Worm (Caenorhabditis elegans): ENCODE results near the gene ZK813.6.

Gene ZK813.6

ce11 chrX:3403195-3403594 lies 21.4 kb upstream of the ZK813.6 start, which contains the start of gene vit-5:
vit-5 (plus strand) TSS chrX:3403471.
- TF ChIP-seq klf-2 (GFP tag; conservative IDR thresholded peaks at IDR 0.05) = no peak
- no peak for TF ChIP-seq ref-1 (GFP tag; conservative IDR thresholded peaks at IDR 0.05)
- no peak for TF ChIP-seq tab-1 (GFP tag; IDR thresholded peaks at IDR 0.05)
- TF ChIP-seq ztf-29 (GFP tag; IDR thresholded peaks at IDR 0.05) = no peak

ce11 chrX:3408717-3409303 lies 15.8 kb upstream of the ZK813.6 start:
- TF ChIP-seq tab-1 (GFP tag; IDR thresholded peaks at IDR 0.05) (no peak), ztf-29 (GFP tag; IDR thresholded peaks at IDR 0.05) (no peak), klf-2 (GFP tag; conservative IDR thresholded peaks at IDR 0.05) (no peak), ztf-23 (GFP tag; IDR thresholded peaks at IDR 0.05) (no peak), T22C8.4 (GFP tag; IDR thresholded peaks at IDR 0.05) (no peak), cog-1 (tag; optimal IDR thresholded peaks at IDR 0.05) (no peak), ref-1 (GFP tag; conservative IDR thresholded peaks at IDR 0.05) (no peak)

ce11 chrX:3411565-3412022 lies 13.0 kb upstream of the ZK813.6 start, which contains the start of gene unc-78:
unc-78 (minus strand) TSS chrX:3411615.
- TF ChIP-seq flt-1 (GFP tag; IDR thresholded peaks at IDR 0.05) (no peak), ztf-23 (GFP tag; IDR thresholded peaks at IDR 0.05) (no peak), med-1 (GFP tag; optimal IDR thresholded peaks at IDR 0.05; ENCODE audit: insufficient read depth) (no peak), ref-1 (GFP tag; conservative IDR thresholded peaks at IDR 0.05) (no peak), tab-1 (GFP tag; IDR thresholded peaks at IDR 0.05) (no peak), ztf-29 (GFP tag; IDR thresholded peaks at IDR 0.05) (no peak), T22C8.4 (GFP tag; IDR thresholded peaks at IDR 0.05) (no peak), klf-2 (GFP tag; conservative IDR thresholded peaks at IDR 0.05) (no peak), cog-1 (tag; optimal IDR thresholded peaks at IDR 0.05) (no peak)

ce11 chrX:3414660-3415144 lies 9.9 kb upstream of the ZK813.6 start, which contains the start of gene dhs-27:
dhs-27 (minus strand) TSS chrX:3414710.
- TF ChIP-seq ref-1 (GFP tag; conservative IDR thresholded peaks at IDR 0.05) (no peak), med-1 (GFP tag; optimal IDR thresholded peaks at IDR 0.05; ENCODE audit: insufficient read depth) (no peak), flt-1 (GFP tag; IDR thresholded peaks at IDR 0.05) (no peak), tab-1 (GFP tag; IDR thresholded peaks at IDR 0.05) (no peak), ztf-29 (GFP tag; IDR thresholded peaks at IDR 0.05) (no peak), ztf-23 (GFP tag; IDR thresholded peaks at IDR 0.05) (no peak), T22C8.4 (GFP tag; IDR thresholded peaks at IDR 0.05) (no peak), klf-2 (GFP tag; conservative IDR thresholded peaks at IDR 0.05) (no peak), cog-1 (tag; optimal IDR thresholded peaks at IDR 0.05) (no peak)

DNA sequence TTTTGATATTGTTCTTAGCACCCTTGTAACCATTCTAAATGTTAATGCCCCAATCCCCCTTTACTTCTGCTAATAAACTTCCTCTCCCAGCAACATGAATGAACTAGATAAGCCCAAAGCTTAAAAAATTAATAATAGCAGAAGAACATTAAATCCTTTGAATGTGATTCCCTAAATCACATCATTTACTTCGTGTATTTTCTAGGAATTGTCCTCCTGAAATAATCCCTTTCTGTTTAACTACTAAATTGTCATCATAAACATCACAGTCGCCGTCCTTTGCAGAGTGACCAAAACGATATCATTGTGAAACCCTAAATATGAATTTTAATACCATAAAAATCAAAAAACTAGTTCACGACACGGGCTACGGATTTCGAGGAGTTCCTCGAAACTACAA lies 8.6 kb upstream of the ZK813.6 start:
- TF ChIP-seq med-1 (GFP tag; optimal IDR thresholded peaks at IDR 0.05; ENCODE audit: insufficient read depth) = no peak
- no peak for TF ChIP-seq klf-2 (GFP tag; conservative IDR thresholded peaks at IDR 0.05)
- no peak for TF ChIP-seq cog-1 (tag; optimal IDR thresholded peaks at IDR 0.05)
- TF ChIP-seq ref-1 (GFP tag; conservative IDR thresholded peaks at IDR 0.05) = no peak
- TF ChIP-seq ztf-23 (GFP tag; IDR thresholded peaks at IDR 0.05) = no peak

- TF ChIP-seq tab-1 (GFP tag; IDR thresholded peaks at IDR 0.05) (no peak), ztf-29 (GFP tag; IDR thresholded peaks at IDR 0.05) (no peak), cog-1 (tag; optimal IDR thresholded peaks at IDR 0.05) (no peak), klf-2 (GFP tag; conservative IDR thresholded peaks at IDR 0.05) (no peak), ztf-23 (GFP tag; IDR thresholded peaks at IDR 0.05) (no peak), med-1 (GFP tag; optimal IDR thresholded peaks at IDR 0.05; ENCODE audit: insufficient read depth) (no peak), flt-1 (GFP tag; IDR thresholded peaks at IDR 0.05) (no peak), T22C8.4 (GFP tag; IDR thresholded peaks at IDR 0.05) (no peak), ref-1 (GFP tag; conservative IDR thresholded peaks at IDR 0.05) (no peak)
Measured at ce11 chrX:3419084-3419483, 5.5 kb upstream of the ZK813.6 start, which contains the start of gene C04F6.7. C04F6.7 (minus strand) TSS chrX:3419184.

ce11 chrX:3429122-3429521 lies 4.5 kb downstream of the ZK813.6 start:
- no peak for TF ChIP-seq tab-1 (GFP tag; IDR thresholded peaks at IDR 0.05)
- TF ChIP-seq flt-1 (GFP tag; IDR thresholded peaks at IDR 0.05) = no peak
- TF ChIP-seq ztf-29 (GFP tag; IDR thresholded peaks at IDR 0.05) = no peak
- no peak for TF ChIP-seq ref-1 (GFP tag; conservative IDR thresholded peaks at IDR 0.05)
- TF ChIP-seq T22C8.4 (GFP tag; IDR thresholded peaks at IDR 0.05) = no peak
- no peak for TF ChIP-seq ztf-23 (GFP tag; IDR thresholded peaks at IDR 0.05)
- TF ChIP-seq klf-2 (GFP tag; conservative IDR thresholded peaks at IDR 0.05) = no peak
- TF ChIP-seq cog-1 (tag; optimal IDR thresholded peaks at IDR 0.05) = no peak
- no peak for TF ChIP-seq med-1 (GFP tag; optimal IDR thresholded peaks at IDR 0.05; ENCODE audit: insufficient read depth)

- TF ChIP-seq ztf-23 (GFP tag; IDR thresholded peaks at IDR 0.05) (no peak), klf-2 (GFP tag; conservative IDR thresholded peaks at IDR 0.05) (no peak), med-1 (GFP tag; optimal IDR thresholded peaks at IDR 0.05; ENCODE audit: insufficient read depth) (no peak), T22C8.4 (GFP tag; IDR thresholded peaks at IDR 0.05) (no peak), ref-1 (GFP tag; conservative IDR thresholded peaks at IDR 0.05) (no peak), cog-1 (tag; optimal IDR thresholded peaks at IDR 0.05) (no peak), flt-1 (GFP tag; IDR thresholded peaks at IDR 0.05) (no peak), ztf-29 (GFP tag; IDR thresholded peaks at IDR 0.05) (no peak), tab-1 (GFP tag; IDR thresholded peaks at IDR 0.05) (no peak)
Measured at ce11 chrX:3430020-3430419, 5.4 kb downstream of the ZK813.6 start, which contains the start of gene ZK813.4. ZK813.4 (minus strand) TSS chrX:3430120.

ce11 chrX:3439823-3440222 lies 15.2 kb downstream of the ZK813.6 start:
- TF ChIP-seq tab-1 (GFP tag; IDR thresholded peaks at IDR 0.05) (no peak), T22C8.4 (GFP tag; IDR thresholded peaks at IDR 0.05) (no peak), flt-1 (GFP tag; IDR thresholded peaks at IDR 0.05) (no peak), ztf-29 (GFP tag; IDR thresholded peaks at IDR 0.05) (no peak)

DNA sequence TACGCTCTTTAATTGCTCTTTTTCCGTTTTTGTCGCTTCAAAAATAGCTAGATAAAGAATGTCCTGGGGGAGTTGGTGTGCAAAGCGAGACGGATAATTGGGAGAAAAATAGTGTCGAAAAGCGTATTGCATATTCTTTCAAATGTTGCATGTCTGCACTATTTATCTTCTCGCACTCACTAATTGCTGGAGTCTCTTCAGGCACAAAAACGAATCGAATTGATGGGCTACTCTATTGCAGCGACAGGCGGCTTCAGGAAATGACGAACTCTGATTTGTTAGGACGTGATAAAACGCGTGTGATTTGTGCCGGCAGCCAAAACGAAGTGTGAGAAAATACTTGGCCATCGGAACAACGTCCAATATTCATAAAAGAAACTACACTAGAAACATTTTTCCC lies 15.7 kb downstream of the ZK813.6 start:
- TF ChIP-seq T22C8.4 (GFP tag; IDR thresholded peaks at IDR 0.05) (no peak), ref-1 (GFP tag; conservative IDR thresholded peaks at IDR 0.05) (no peak), tab-1 (GFP tag; IDR thresholded peaks at IDR 0.05) (no peak), ztf-29 (GFP tag; IDR thresholded peaks at IDR 0.05) (no peak), med-1 (GFP tag; optimal IDR thresholded peaks at IDR 0.05; ENCODE audit: insufficient read depth) (no peak), ztf-23 (GFP tag; IDR thresholded peaks at IDR 0.05) (no peak), cog-1 (tag; optimal IDR thresholded peaks at IDR 0.05) (no peak), flt-1 (GFP tag; IDR thresholded peaks at IDR 0.05) (no peak), klf-2 (GFP tag; conservative IDR thresholded peaks at IDR 0.05) (no peak)

All from whole organism, midembryonic.